Worm (Caenorhabditis elegans): ENCODE data around the gene acp-2.
A peak's percentile ranks its signal among the peaks of the same experiment; 100 is the strongest.

Gene acp-2

DNA sequence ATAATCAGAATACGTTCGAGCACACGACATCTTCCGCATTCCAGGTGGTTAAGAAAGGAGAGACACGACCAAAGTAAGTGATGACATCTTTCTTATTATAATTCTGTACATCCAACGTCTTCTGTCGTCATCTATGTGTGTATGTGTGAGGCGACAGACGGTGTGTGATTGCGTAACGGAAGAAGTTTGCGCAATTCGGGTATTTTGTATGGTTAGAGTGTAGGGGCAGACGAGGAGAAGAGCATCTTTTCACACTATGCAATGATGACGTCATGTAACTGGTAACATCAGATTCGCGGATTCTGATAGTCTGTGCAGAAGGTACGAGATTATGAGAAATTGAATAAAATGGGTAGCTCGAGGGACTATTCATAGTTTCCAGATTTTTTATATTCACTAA is 16.8 kb downstream of the acp-2 start:
- TF ChIP-seq egl-44 (GFP tag; IDR thresholded peaks at IDR 0.05), result no peak
- TF ChIP-seq lag-1 (GFP tag; IDR thresholded peaks at IDR 0.05), result no peak
- TF ChIP-seq cebp-2 (GFP tag; IDR thresholded peaks at IDR 0.05), result no peak
- no peak for TF ChIP-seq hsf-1 (GFP tag; IDR thresholded peaks at IDR 0.05)
- TF ChIP-seq madf-3 (GFP tag; IDR thresholded peaks at IDR 0.05), result no peak
- TF ChIP-seq unc-130 (GFP tag; optimal IDR thresholded peaks at IDR 0.05), result no peak
- no peak for TF ChIP-seq D2030.7 (GFP tag; IDR thresholded peaks at IDR 0.05)
- TF ChIP-seq F57A8.1 (GFP tag; optimal IDR thresholded peaks at IDR 0.05), result no peak
- no peak for TF ChIP-seq nfya-1 (tag; optimal IDR thresholded peaks at IDR 0.05; ENCODE audit: borderline replicate concordance, insufficient read depth)
- TF ChIP-seq B0336.3 (GFP tag; IDR thresholded peaks at IDR 0.05), result no peak

ce11 chrII:8412935-8413334 is 18.9 kb downstream of the acp-2 start:
- TF ChIP-seq bed-1 (GFP tag; IDR thresholded peaks at IDR 0.05) (no peak), nhr-80 (tag; optimal IDR thresholded peaks at IDR 0.05) (peak; percentile 0)

- peak; percentile 74 for TF ChIP-seq nhr-80 (tag; optimal IDR thresholded peaks at IDR 0.05)
- TF ChIP-seq sptf-2 (GFP tag; optimal IDR thresholded peaks at IDR 0.05), result no peak
These were observed 19.7 kb downstream of the acp-2 start, which contains the start of gene efl-3 for ce11 chrII:8412061-8412721. efl-3 (plus strand) TSS chrII:8412671.

DNA sequence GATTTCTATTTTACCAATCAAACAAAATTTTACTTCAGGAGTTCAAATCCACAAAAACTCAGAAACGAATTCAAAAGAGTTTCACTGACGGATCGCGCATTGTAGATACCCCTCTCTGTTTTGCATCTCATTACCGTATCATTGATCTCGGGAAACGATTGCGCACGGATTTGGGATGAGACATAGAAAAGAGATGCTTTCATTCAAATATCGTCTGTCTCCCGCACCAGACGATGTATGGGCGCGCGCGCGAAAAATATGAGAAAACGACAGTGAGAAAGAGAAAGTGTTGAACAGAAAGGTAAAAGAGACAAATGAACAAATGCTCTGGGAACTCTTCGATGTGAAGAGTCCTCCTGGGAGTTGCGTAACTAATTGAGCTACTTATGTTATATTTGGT is 20.9 kb downstream of the acp-2 start:
- no peak for TF ChIP-seq B0035.1 (tag; optimal IDR thresholded peaks at IDR 0.05)

- TF ChIP-seq B0261.1 (tag; optimal IDR thresholded peaks at IDR 0.05) (no peak), F39B2.1 (GFP tag; IDR thresholded peaks at IDR 0.05) (no peak), F55B11.4 (tag; optimal IDR thresholded peaks at IDR 0.05; ENCODE audit: borderline replicate concordance, insufficient read depth) (no peak), Y56A3A.18 (GFP tag; IDR thresholded peaks at IDR 0.05) (no peak), F33H1.4 (GFP tag; IDR thresholded peaks at IDR 0.05) (no peak), cebp-1 (GFP tag; IDR thresholded peaks at IDR 0.05) (no peak), cebp-1 (tag; optimal IDR thresholded peaks at IDR 0.05) (no peak), ccch-3 (GFP tag; optimal IDR thresholded peaks at IDR 0.05) (no peak), mel-28 (tag; optimal IDR thresholded peaks at IDR 0.05; ENCODE audit: borderline replicate concordance) (no peak), let-607 (tag; optimal IDR thresholded peaks at IDR 0.05) (no peak), ceh-79 (tag; optimal IDR thresholded peaks at IDR 0.05) (no peak), hmg-20 (GFP tag; IDR thresholded peaks at IDR 0.05) (no peak), lin-54 (GFP tag; optimal IDR thresholded peaks at IDR 0.05) (no peak), Y53G8AR.9 (GFP tag; conservative IDR thresholded peaks at IDR 0.05) (no peak), F52B5.7 (tag; optimal IDR thresholded peaks at IDR 0.05) (no peak)
These were observed 22.3 kb downstream of the acp-2 start for ce11 chrII:8409538-8409937.

DNA sequence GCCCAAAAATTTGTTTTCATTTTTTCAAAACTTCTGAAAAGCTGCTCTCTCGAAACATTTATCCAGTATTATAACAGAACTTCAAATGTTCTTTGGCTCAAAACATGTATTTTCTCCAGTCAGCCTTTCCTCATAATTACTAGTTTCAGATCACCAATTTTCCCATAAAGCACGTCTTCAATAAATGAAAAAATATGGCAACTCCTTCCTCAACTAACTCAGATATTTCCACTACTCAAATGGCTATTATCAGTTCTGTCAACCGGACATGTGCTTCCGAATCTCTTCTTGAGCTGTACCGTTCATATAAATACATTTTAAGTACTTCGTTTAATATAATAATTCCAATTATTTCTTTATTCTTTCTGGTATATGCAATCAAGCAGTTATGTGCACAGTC is 24.4 kb downstream of the acp-2 start, which contains the start of gene sra-13:
Gene sra-13, plus strand, starts transcription at position 195 of the 400 bp plus-strand sequence.
- TF ChIP-seq sea-2 (GFP tag; IDR thresholded peaks at IDR 0.05), result no peak
- no peak for TF ChIP-seq unc-130 (GFP tag; optimal IDR thresholded peaks at IDR 0.05)
- TF ChIP-seq ceh-100 (GFP tag; IDR thresholded peaks at IDR 0.05), result no peak
- no peak for TF ChIP-seq rpc-1 (optimal IDR thresholded peaks at IDR 0.05)
- no peak for TF ChIP-seq rpc-1 (tag; optimal IDR thresholded peaks at IDR 0.05)
- TF ChIP-seq mel-28 (tag; optimal IDR thresholded peaks at IDR 0.05; ENCODE audit: borderline replicate concordance), result no peak
- no peak for TF ChIP-seq ama-1 (optimal IDR thresholded peaks at IDR 0.05)
- TF ChIP-seq ama-1 (GFP tag; optimal IDR thresholded peaks at IDR 0.05), result no peak
- TF ChIP-seq tbp1 (GFP tag; optimal IDR thresholded peaks at IDR 0.05), result no peak
- TF ChIP-seq unc-62 (GFP tag; optimal IDR thresholded peaks at IDR 0.05), result no peak
- TF ChIP-seq nhr-80 (tag; optimal IDR thresholded peaks at IDR 0.05), result no peak
- no peak for TF ChIP-seq nfya-2 (GFP tag; IDR thresholded peaks at IDR 0.05)
